Fruit fly (Drosophila melanogaster) whole organism, embryonic: Measurements from ENCODE around the gene usp.
A peak's percentile ranks its signal among the peaks of the same experiment; 100 is the strongest.

ENCODE experiments used
- CG10565 ChIP-seq: fragments of 200-800 bp; sonication (Bioruptor generic); optimal IDR thresholded peaks from 3 replicates; lab custom pipeline; 2016; ENCODE audit warnings: missing biosample characterization, mild to moderate bottlenecking, missing genetic modification characterization
- CG11695 ChIP-seq: fragments of 200-800 bp; sonication (Bioruptor generic); IDR thresholded peaks from 3 replicates; pipeline ENCODE4 v1.3.6; 2022; ENCODE audit warnings: missing biosample characterization, missing genetic modification characterization
- CG15479 ChIP-seq: fragments of 200-800 bp; sonication (Bioruptor generic); optimal IDR thresholded peaks from 3 replicates; lab custom pipeline; 2019; ENCODE audit warnings: missing biosample characterization, mild to moderate bottlenecking, missing genetic modification characterization, moderate library complexity
- CG15696 ChIP-seq: fragments of 200-800 bp; sonication (Bioruptor generic); optimal IDR thresholded peaks from 2 replicates; lab custom pipeline; 2019; ENCODE audit warnings: missing biosample characterization, mild to moderate bottlenecking, missing genetic modification characterization, moderate library complexity
- CG1832 ChIP-seq: fragments of 200-800 bp; sonication (Bioruptor generic); optimal IDR thresholded peaks from 2 replicates; lab custom pipeline; 2017; ENCODE audit warnings: missing biosample characterization, mild to moderate bottlenecking, missing genetic modification characterization, inconsistent platforms
- CG2120 ChIP-seq: fragments of 200-800 bp; sonication (Bioruptor generic); optimal IDR thresholded peaks from 3 replicates; lab custom pipeline; 2016; ENCODE audit warnings: missing biosample characterization, missing genetic modification characterization
- CG2889 ChIP-seq: fragments of 200-800 bp; sonication (Bioruptor generic); IDR thresholded peaks from 3 replicates; pipeline ENCODE4 v1.3.6; 2022; ENCODE audit warnings: missing biosample characterization, missing genetic modification characterization
- CG34224 ChIP-seq: fragments of 200-800 bp; sonication (Bioruptor generic); IDR thresholded peaks from 3 replicates; pipeline ENCODE4 v1.3.6; 2022; ENCODE audit warnings: missing biosample characterization, missing genetic modification characterization; ENCODE audit not compliant: partially characterized antibody
- CG43689 ChIP-seq: fragments of 200-800 bp; sonication (Bioruptor generic); IDR thresholded peaks from 2 replicates; pipeline ENCODE4 v1.3.6; 2022; ENCODE audit warnings: missing biosample characterization, missing genetic modification characterization
- CG4404 ChIP-seq: fragments of 200-800 bp; sonication (Bioruptor generic); IDR thresholded peaks from 2 replicates; pipeline ENCODE4 v1.3.6; 2022; ENCODE audit warnings: missing biosample characterization, missing genetic modification characterization
- CG4424 ChIP-seq: fragments of 200-800 bp; sonication (Bioruptor generic); optimal IDR thresholded peaks from 3 replicates; lab custom pipeline; 2016; ENCODE audit warnings: missing biosample characterization, missing genetic modification characterization
- CG4617 ChIP-seq: fragments of 200-800 bp; sonication (Bioruptor generic); optimal IDR thresholded peaks from 3 replicates; lab custom pipeline; 2016; ENCODE audit warnings: missing biosample characterization, missing genetic modification characterization, borderline replicate concordance
- CG6791 ChIP-seq: fragments of 200-800 bp; sonication (Bioruptor generic); IDR thresholded peaks from 3 replicates; pipeline ENCODE4 v1.3.6; 2022; ENCODE audit warnings: missing biosample characterization, missing genetic modification characterization; ENCODE audit not compliant: partially characterized antibody
- CG7372 ChIP-seq: fragments of 200-800 bp; sonication (Bioruptor generic); IDR thresholded peaks from 2 replicates; pipeline ENCODE4 v1.3.6; 2022; ENCODE audit warnings: missing biosample characterization, missing genetic modification characterization
- CG8924 ChIP-seq: fragments of 200-800 bp; optimal IDR thresholded peaks from 3 replicates; lab custom pipeline; 2019; ENCODE audit warnings: missing biosample characterization, mild to moderate bottlenecking, missing genetic modification characterization, moderate library complexity
- Doc2 ChIP-seq: fragments of 200-800 bp; sonication (Bioruptor generic); IDR thresholded peaks from 2 replicates; pipeline ENCODE4 v1.3.6; 2022; ENCODE audit warnings: missing biosample characterization, missing genetic modification characterization
- Dp ChIP-seq: fragments of 200-800 bp; sonication (Bioruptor generic); optimal IDR thresholded peaks from 2 replicates; lab custom pipeline; 2018; ENCODE audit warnings: missing biosample characterization, mild to moderate bottlenecking, missing genetic modification characterization, moderate library complexity
- Dref ChIP-seq: fragments of 200-800 bp; sonication (Bioruptor generic); IDR thresholded peaks from 2 replicates; pipeline ENCODE4 v1.3.6; 2022; ENCODE audit warnings: missing biosample characterization, missing genetic modification characterization
- GATAe ChIP-seq: fragments of 200-800 bp; sonication (Bioruptor generic); conservative IDR thresholded peaks from 2 replicates; pipeline ENCODE4 v1.3.6; 2022; ENCODE audit warnings: missing biosample characterization, missing genetic modification characterization
- Gug ChIP-seq: fragments of 200-800 bp; sonication (Bioruptor generic); IDR thresholded peaks from 4 replicates; pipeline ENCODE4 v1.3.6; 2022; ENCODE audit warnings: missing biosample characterization, missing genetic modification characterization
- HLH54F ChIP-seq: fragments of 200-800 bp; sonication (Bioruptor generic); optimal IDR thresholded peaks from 3 replicates; lab custom pipeline; 2016; ENCODE audit warnings: missing biosample characterization, missing genetic modification characterization
- HLHmδ ChIP-seq: fragments of 200-800 bp; sonication (Bioruptor generic); optimal IDR thresholded peaks from 2 replicates; lab custom pipeline; 2018; ENCODE audit warnings: missing biosample characterization, mild to moderate bottlenecking, missing genetic modification characterization, moderate library complexity
- Hey ChIP-seq: fragments of 200-800 bp; sonication (Bioruptor generic); optimal IDR thresholded peaks from 3 replicates; lab custom pipeline; 2018; ENCODE audit warnings: missing biosample characterization, mild to moderate bottlenecking, missing genetic modification characterization
- HmgD ChIP-seq: fragments of 200-800 bp; sonication (Bioruptor generic); optimal IDR thresholded peaks from 3 replicates; lab custom pipeline; 2016; ENCODE audit warnings: missing biosample characterization, missing genetic modification characterization
- Hsf ChIP-seq: fragments of 200-800 bp; sonication (Bioruptor generic); optimal IDR thresholded peaks from 3 replicates; lab custom pipeline; 2016; ENCODE audit warnings: missing biosample characterization, missing genetic modification characterization
- Nf-YA ChIP-seq: fragments of 200-800 bp; sonication (Bioruptor generic); IDR thresholded peaks from 2 replicates; pipeline ENCODE4 v1.3.6; 2022; ENCODE audit warnings: missing biosample characterization, missing genetic modification characterization
- Opbp ChIP-seq: fragments of 200-800 bp; sonication (Bioruptor generic); IDR thresholded peaks from 3 replicates; pipeline ENCODE4 v1.3.6; 2022; ENCODE audit warnings: missing biosample characterization, missing genetic modification characterization; ENCODE audit not compliant: partially characterized antibody
- Taf1 ChIP-seq: fragments of 200-800 bp; sonication (Bioruptor generic); IDR thresholded peaks from 2 replicates; pipeline ENCODE4 v1.3.6; 2022; ENCODE audit warnings: missing biosample characterization, missing genetic modification characterization
- ac ChIP-seq: fragments of 200-800 bp; sonication (Bioruptor generic); optimal IDR thresholded peaks from 3 replicates; lab custom pipeline; 2017; ENCODE audit warnings: missing biosample characterization, mild to moderate bottlenecking, missing genetic modification characterization
- ato ChIP-seq: fragments of 200-800 bp; sonication (Bioruptor generic); IDR thresholded peaks from 2 replicates; pipeline ENCODE4 v1.3.6; 2022; ENCODE audit warnings: missing biosample characterization, missing genetic modification characterization; ENCODE audit not compliant: partially characterized antibody
- chm ChIP-seq: fragments of 200-800 bp; sonication (Bioruptor generic); IDR thresholded peaks from 2 replicates; pipeline ENCODE4 v1.3.6; 2022; ENCODE audit warnings: missing biosample characterization, missing genetic modification characterization
- dimm ChIP-seq: fragments of 200-800 bp; sonication (Bioruptor generic); IDR thresholded peaks from 2 replicates; pipeline ENCODE4 v1.3.6; 2022; ENCODE audit warnings: missing biosample characterization, missing genetic modification characterization
- fd64A ChIP-seq: fragments of 200-800 bp; sonication (Bioruptor generic); optimal IDR thresholded peaks from 3 replicates; lab custom pipeline; 2018; ENCODE audit warnings: missing biosample characterization, mild to moderate bottlenecking, missing genetic modification characterization
- ftz-f1 ChIP-seq: fragments of 200-800 bp; sonication (Bioruptor generic); optimal IDR thresholded peaks from 2 replicates; lab custom pipeline; 2016; ENCODE audit warnings: missing biosample characterization, missing genetic modification characterization
- insv ChIP-seq, 2 experiments: fragments of 200-800 bp; sonication (Bioruptor generic); optimal IDR thresholded peaks; 3 replicates each; lab custom pipeline; 2016 to 2018; ENCODE audit warnings: missing biosample characterization in 2 of 2, missing genetic modification characterization in 2 of 2
- kah ChIP-seq: fragments of 200-800 bp; sonication (Bioruptor generic); optimal IDR thresholded peaks from 2 replicates; lab custom pipeline; 2018; ENCODE audit warnings: missing biosample characterization, mild to moderate bottlenecking, missing genetic modification characterization
- lilli ChIP-seq: fragments of 200-800 bp; sonication (Bioruptor generic); optimal IDR thresholded peaks from 3 replicates; lab custom pipeline; 2016; ENCODE audit warnings: missing biosample characterization, missing genetic modification characterization
- lola ChIP-seq, 3 experiments: fragments of >200 bp in 2 of 3; fragments of 200-800 bp in 1 of 3; sonication (Bioruptor generic) in 1 of 3; optimal IDR thresholded peaks; 2 replicates each; lab custom pipeline; 2017 to 2019; ENCODE audit warnings: missing biosample characterization in 3 of 3, missing genetic modification characterization in 3 of 3, mild to moderate bottlenecking in 1 of 3, moderate library complexity in 1 of 3
- lov ChIP-seq, 2 experiments: fragments of 200-800 bp in 1 of 2; fragments of >200 bp in 1 of 2; sonication (Bioruptor generic) in 1 of 2; IDR thresholded peaks in 1 of 2; optimal IDR thresholded peaks in 1 of 2; 2 replicates in 1 of 2; 3 replicates in 1 of 2; pipeline versions ENCODE4 v1.3.6 to Lab custom; 2017 to 2022; ENCODE audit warnings: missing biosample characterization in 1 of 2, missing genetic modification characterization in 1 of 2
- maf-S ChIP-seq: fragments of 200-800 bp; sonication (Bioruptor generic); optimal IDR thresholded peaks from 2 replicates; lab custom pipeline; 2016; ENCODE audit warnings: missing biosample characterization, missing genetic modification characterization
- phol ChIP-seq: fragments of 200-800 bp; sonication (Bioruptor generic); optimal IDR thresholded peaks from 3 replicates; lab custom pipeline; 2018; ENCODE audit warnings: missing biosample characterization, mild to moderate bottlenecking, missing genetic modification characterization, moderate library complexity
- pzg ChIP-seq: fragments of 200-800 bp; sonication (Bioruptor generic); optimal IDR thresholded peaks from 3 replicates; lab custom pipeline; 2018; ENCODE audit warnings: missing biosample characterization, mild to moderate bottlenecking, missing genetic modification characterization, moderate library complexity
- ranshi ChIP-seq: fragments of 200-800 bp; sonication (Bioruptor generic); IDR thresholded peaks from 2 replicates; pipeline ENCODE4 v1.3.6; 2022; ENCODE audit warnings: missing biosample characterization, missing genetic modification characterization
- repo ChIP-seq: fragments of 200-800 bp; sonication (Bioruptor generic); optimal IDR thresholded peaks from 2 replicates; lab custom pipeline; 2016; ENCODE audit warnings: missing biosample characterization, missing genetic modification characterization
- sc ChIP-seq, 3 experiments: fragments of >200 bp in 2 of 3; fragments of 200-800 bp in 1 of 3; sonication (Bioruptor generic) in 1 of 3; optimal IDR thresholded peaks; 2 replicates in 2 of 3; 3 replicates in 1 of 3; lab custom pipeline; 2017; ENCODE audit warnings: mild to moderate bottlenecking in 1 of 3, missing biosample characterization in 1 of 3, missing genetic modification characterization in 1 of 3, missing genetic modification reagents in 1 of 3
- slp2 ChIP-seq: fragments of 200-800 bp; sonication (Bioruptor generic); optimal IDR thresholded peaks from 2 replicates; lab custom pipeline; 2016; ENCODE audit warnings: missing biosample characterization, missing genetic modification characterization
- unc-4 ChIP-seq: fragments of 200-800 bp; sonication (Bioruptor generic); IDR thresholded peaks from 2 replicates; pipeline ENCODE4 v1.3.6; 2022; ENCODE audit warnings: missing biosample characterization, missing genetic modification characterization; ENCODE audit not compliant: partially characterized antibody
- usp ChIP-seq: fragments of >200 bp; optimal IDR thresholded peaks from 2 replicates; lab custom pipeline; 2017; ENCODE audit warnings: missing biosample characterization, missing genetic modification characterization
- wdn ChIP-seq: fragments of 200-800 bp; sonication (Bioruptor generic); IDR thresholded peaks from 2 replicates; pipeline ENCODE4 v1.3.6; 2022; ENCODE audit warnings: missing biosample characterization, missing genetic modification characterization
- zfh2 ChIP-seq: fragments of 200-800 bp; sonication (Bioruptor generic); optimal IDR thresholded peaks from 2 replicates; lab custom pipeline; 2016; ENCODE audit warnings: missing biosample characterization, missing genetic modification characterization

usp gene

DNA sequence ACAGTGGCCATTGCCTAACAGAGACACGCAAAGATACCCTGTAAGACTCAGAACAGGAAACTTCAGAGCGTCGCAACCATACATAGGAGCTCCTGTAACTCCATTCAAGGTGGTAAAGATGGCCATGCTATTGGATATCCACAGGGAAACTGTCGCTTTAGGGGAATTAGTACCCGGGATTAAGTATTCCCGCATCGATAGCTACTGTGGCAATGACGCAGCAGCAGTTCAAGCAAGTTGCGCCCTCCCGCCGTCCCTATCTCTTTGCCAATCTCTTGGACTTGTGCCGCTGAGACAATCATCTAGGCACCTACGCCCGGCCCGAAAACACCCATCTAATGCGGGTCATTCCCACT, 28.6 kb upstream of the usp start (continued):
- TF ChIP-seq CG1832 (GFP tag; lab: Kevin White, UChicago) (no peak), phol (tag; lab: Kevin White, UChicago) (peak; percentile 49), dimm (GFP tag; lab: Robert Waterston, UW) (0 out of 2 replicates have a peak, but pooled peaks have one; percentile 23), CG43689 (GFP tag; lab: Robert Waterston, UW) (no peak), maf-S (GFP tag; lab: Kevin White, UChicago) (peak; percentile 54), wdn (GFP tag; lab: Robert Waterston, UW) (peak; percentile 65), sc (optimal IDR thresholded peaks at IDR 0.05; lab: Kevin White, UChicago) (no peak), sc (GFP tag; optimal IDR thresholded peaks at IDR 0.05; lab: Kevin White, UChicago) (no peak), ac (GFP tag; lab: Kevin White, UChicago) (no peak), Taf1 (GFP tag; lab: Robert Waterston, UW) (peak; percentile 66), ftz-f1 (GFP tag; lab: Kevin White, UChicago) (no peak), CG2120 (GFP tag; lab: Kevin White, UChicago) (peak; percentile 70), usp (GFP tag; lab: Kevin White, UChicago) (no peak), lov (optimal IDR thresholded peaks at IDR 0.05; lab: Kevin White, UChicago) (no peak), lov (GFP tag; IDR thresholded peaks at IDR 0.05; lab: Robert Waterston, UW) (no peak), Hey (tag; lab: Kevin White, UChicago) (peak; percentile 2), CG4424 (no peak), Hsf (GFP tag; lab: Kevin White, UChicago) (peak; percentile 39), CG8924 (peak; percentile 37), ato (GFP tag; lab: Robert Waterston, UW) (no peak), GATAe (GFP tag; lab: Robert Waterston, UW) (no peak), Opbp (GFP tag; lab: Robert Waterston, UW) (no peak), CG15696 (tag; lab: Kevin White, UChicago) (no peak), HLH54F (peak; percentile 53), CG4617 (GFP tag; lab: Kevin White, UChicago) (no peak), CG34224 (no peak), insv (GFP tag; optimal IDR thresholded peaks at IDR 0.05; lab: Kevin White, UChicago) (no peak), CG10565 (no peak), Dp (GFP tag; lab: Kevin White, UChicago) (no peak), fd64A (no peak), lola (GFP tag; optimal IDR thresholded peaks at IDR 0.05; lab: Kevin White, UChicago) (peak in 1 of 3 experiments; percentile 5), Doc2 (GFP tag; lab: Robert Waterston, UW) (peak; percentile 14; the same call in 1 of the 2 replicates), Gug (peak; percentile 63; the same call in 2 of the 4 replicates), CG11695 (GFP tag; lab: Robert Waterston, UW) (peak; percentile 81), chm (0 out of 2 replicates have a peak, but pooled peaks have one; percentile 38), CG2889 (GFP tag; lab: Robert Waterston, UW) (no peak), Dref (GFP tag; lab: Robert Waterston, UW) (no peak), pzg (GFP tag; lab: Kevin White, UChicago) (no peak), HmgD (GFP tag; lab: Kevin White, UChicago) (no peak), CG6791 (GFP tag; lab: Robert Waterston, UW) (no peak), unc-4 (GFP tag; lab: Robert Waterston, UW) (no peak), CG4404 (GFP tag; lab: Robert Waterston, UW) (peak; percentile 53), CG15479 (peak; percentile 53), slp2 (peak; percentile 35), zfh2 (GFP tag; lab: Kevin White, UChicago) (peak; percentile 73), ranshi (GFP tag; lab: Robert Waterston, UW) (peak; percentile 65; the same call in 1 of the 2 replicates), CG7372 (GFP tag; lab: Robert Waterston, UW) (peak; percentile 78), repo (GFP tag; lab: Kevin White, UChicago) (no peak), kah (GFP tag; lab: Kevin White, UChicago) (no peak), Nf-YA (GFP tag; lab: Robert Waterston, UW) (no peak), HLHmδ (GFP tag; lab: Kevin White, UChicago) (no peak), lilli (GFP tag; lab: Kevin White, UChicago) (peak; percentile 58)
